Worm (Caenorhabditis elegans) whole organism, late embryonic: ENCODE measurements around the gene F55A4.13.

Source experiments
- C38D4.7 ChIP-seq: fragments of 200-800 bp; sonication (Bioruptor generic); optimal IDR thresholded peaks from 2 replicates; lab custom pipeline; 2018; ENCODE audit warnings: mild to moderate bottlenecking, missing genetic modification characterization, moderate library complexity, missing compliant biosample characterization
- K02D7.2 ChIP-seq: sonication (generic microtip); optimal IDR thresholded peaks from 2 replicates; lab custom pipeline; 2017; ENCODE audit warnings: mild to moderate bottlenecking, missing genetic modification characterization, missing compliant biosample characterization
- K09A11.1 ChIP-seq: sonication (generic microtip); optimal IDR thresholded peaks from 2 replicates; lab custom pipeline; 2017; ENCODE audit warnings: antibody characterized with exemption, mild to moderate bottlenecking, missing genetic modification characterization, missing compliant biosample characterization; ENCODE audit not compliant: insufficient read depth
- ceh-18 ChIP-seq: sonication (generic microtip); optimal IDR thresholded peaks from 2 replicates; lab custom pipeline; 2016; ENCODE audit warnings: missing genetic modification characterization, missing compliant biosample characterization
- ceh-22 ChIP-seq: sonication (generic microtip); optimal IDR thresholded peaks from 2 replicates; lab custom pipeline; 2017; ENCODE audit warnings: missing biosample characterization, missing genetic modification characterization
- ceh-31 ChIP-seq: sonication (generic microtip); optimal IDR thresholded peaks from 2 replicates; lab custom pipeline; 2016; ENCODE audit warnings: missing genetic modification characterization, missing compliant biosample characterization
- ceh-34 ChIP-seq: sonication (generic microtip); optimal IDR thresholded peaks from 2 replicates; lab custom pipeline; 2016; ENCODE audit warnings: mild to moderate bottlenecking, missing genetic modification characterization, missing compliant biosample characterization
- ceh-45 ChIP-seq: fragments of 200-800 bp; sonication (Bioruptor generic); IDR thresholded peaks from 2 replicates; pipeline ENCODE4 v1.3.6; 2022; ENCODE audit warnings: missing genetic modification reagents, missing genetic modification characterization, missing compliant biosample characterization
- ceh-48 ChIP-seq: sonication (generic microtip); optimal IDR thresholded peaks from 2 replicates; lab custom pipeline; 2016; ENCODE audit warnings: missing genetic modification characterization, inconsistent platforms, missing compliant biosample characterization
- dmd-4 ChIP-seq: sonication (generic microtip); optimal IDR thresholded peaks from 2 replicates; lab custom pipeline; 2016; ENCODE audit warnings: borderline replicate concordance, missing genetic modification characterization, missing compliant biosample characterization
- elt-2 ChIP-seq: sonication (generic microtip); optimal IDR thresholded peaks from 2 replicates; lab custom pipeline; 2016; ENCODE audit warnings: missing genetic modification reagents, missing genetic modification characterization, missing compliant biosample characterization
- ets-4 ChIP-seq: sonication (generic microtip); optimal IDR thresholded peaks from 2 replicates; lab custom pipeline; 2016; ENCODE audit warnings: missing genetic modification characterization, missing compliant biosample characterization
- fax-1 ChIP-seq: sonication (generic microtip); optimal IDR thresholded peaks from 2 replicates; lab custom pipeline; 2016; ENCODE audit warnings: missing genotype, missing genetic modification characterization, missing compliant biosample characterization
- hlh-8 ChIP-seq: sonication (generic microtip); optimal IDR thresholded peaks from 2 replicates; lab custom pipeline; 2016; ENCODE audit warnings: missing genotype, missing genetic modification characterization, missing compliant biosample characterization
- nfya-1 ChIP-seq: sonication (generic microtip); optimal IDR thresholded peaks from 2 replicates; lab custom pipeline; 2017; ENCODE audit warnings: missing genetic modification characterization, mild to moderate bottlenecking, missing compliant biosample characterization, antibody characterized with exemption, moderate library complexity
- nhr-11 ChIP-seq: fragments of 150-350 bp; optimal IDR thresholded peaks from 2 replicates; lab custom pipeline; 2014; ENCODE audit warnings: missing biosample characterization, missing genetic modification characterization
- nhr-232 ChIP-seq: sonication (generic microtip); optimal IDR thresholded peaks from 2 replicates; lab custom pipeline; 2016; ENCODE audit warnings: missing genetic modification characterization, missing compliant biosample characterization
- odd-2 ChIP-seq: sonication (generic microtip); optimal IDR thresholded peaks from 2 replicates; lab custom pipeline; 2017; ENCODE audit warnings: antibody characterized with exemption, mild to moderate bottlenecking, missing genetic modification characterization, missing compliant biosample characterization
- pag-3 ChIP-seq: sonication (generic microtip); optimal IDR thresholded peaks from 2 replicates; lab custom pipeline; 2016; ENCODE audit warnings: missing compliant biosample characterization, missing genetic modification characterization, borderline replicate concordance
- pha-2 ChIP-seq: sonication (generic microtip); optimal IDR thresholded peaks from 2 replicates; lab custom pipeline; 2017; ENCODE audit warnings: mild to moderate bottlenecking, missing genetic modification characterization, missing compliant biosample characterization
- ref-2 ChIP-seq: sonication (generic microtip); optimal IDR thresholded peaks from 2 replicates; lab custom pipeline; 2016; ENCODE audit warnings: missing genetic modification characterization, missing compliant biosample characterization
- sdc-2 ChIP-seq: sonication (generic microtip); optimal IDR thresholded peaks from 2 replicates; lab custom pipeline; 2016; ENCODE audit warnings: missing genotype, missing genetic modification characterization, missing compliant biosample characterization
- sox-2 ChIP-seq: fragments of 200-800 bp; sonication (Bioruptor generic); IDR thresholded peaks from 2 replicates; pipeline ENCODE4 v1.3.6; 2022; ENCODE audit warnings: missing genetic modification reagents, missing genetic modification characterization, missing compliant biosample characterization
- syd-9 ChIP-seq: sonication (generic microtip); optimal IDR thresholded peaks from 2 replicates; lab custom pipeline; 2016; ENCODE audit warnings: mild to moderate bottlenecking, missing genetic modification characterization, moderate library complexity, missing compliant biosample characterization
- tbx-2 ChIP-seq: sonication (generic microtip); optimal IDR thresholded peaks from 2 replicates; lab custom pipeline; 2016; ENCODE audit warnings: missing genetic modification characterization, missing compliant biosample characterization
- tbx-7 ChIP-seq: sonication (generic microtip); optimal IDR thresholded peaks from 2 replicates; lab custom pipeline; 2016; ENCODE audit warnings: missing genotype, missing genetic modification characterization, missing compliant biosample characterization
- unc-3 ChIP-seq, 2 experiments: fragments of 200-800 bp in 1 of 2; sonication (Bioruptor generic) in 1 of 2; sonication (generic microtip) in 1 of 2; conservative IDR thresholded peaks in 1 of 2; optimal IDR thresholded peaks in 1 of 2; 2 replicates each; pipeline versions ENCODE4 v1.3.6 to Lab custom; 2016 to 2022; ENCODE audit warnings: missing compliant biosample characterization in 2 of 2, missing genetic modification characterization in 2 of 2, missing genetic modification reagents in 1 of 2
- unc-42 ChIP-seq: sonication (generic microtip); optimal IDR thresholded peaks from 2 replicates; lab custom pipeline; 2016; ENCODE audit warnings: missing genotype, missing genetic modification characterization, missing compliant biosample characterization
- unc-86 ChIP-seq: sonication (generic microtip); optimal IDR thresholded peaks from 2 replicates; lab custom pipeline; 2016; ENCODE audit warnings: missing genetic modification characterization, missing compliant biosample characterization

The F55A4.13 gene

DNA sequence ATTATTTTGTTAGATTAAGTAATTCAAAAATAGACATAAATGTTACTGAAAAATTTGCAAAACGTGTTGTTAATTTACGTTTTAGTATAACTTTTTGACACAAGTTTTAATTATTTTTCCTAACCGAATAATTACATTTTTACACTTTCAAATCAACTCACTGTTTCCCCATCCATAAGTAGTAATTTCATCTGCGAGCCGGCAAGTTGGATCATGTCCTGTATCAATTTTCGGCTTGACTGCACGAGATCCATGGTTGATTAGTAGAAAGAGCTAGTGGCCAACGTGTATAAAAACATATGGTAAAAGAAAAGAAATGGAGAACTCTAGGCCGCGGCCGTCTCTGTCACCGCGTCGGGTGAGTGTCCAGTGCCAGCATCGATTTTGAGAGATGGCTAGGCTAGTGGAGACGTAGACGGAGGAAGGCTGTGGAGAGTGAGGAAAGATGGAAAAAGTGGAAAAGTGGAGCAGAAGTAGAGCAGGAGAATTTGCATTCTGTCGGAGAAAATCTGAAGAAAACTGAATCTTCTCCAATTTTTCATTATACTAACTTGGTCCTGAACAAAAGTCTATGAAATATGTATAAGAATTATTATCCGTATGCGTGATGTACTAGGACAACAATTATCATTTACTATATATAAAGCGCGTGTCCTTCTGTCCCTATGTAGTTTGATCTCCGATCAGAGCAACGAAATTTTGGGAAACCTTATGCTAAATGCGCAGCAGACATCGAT lies 42.7 kb downstream of the F55A4.13 start, which contains the start of gene vps-45:
Gene vps-45, minus strand, starts transcription at position 350 of the 737 bp plus-strand sequence.
- TF ChIP-seq ets-4 (tag; lab: Kevin White, UChicago) (peak; percentile 15), hlh-8 (tag; lab: Kevin White, UChicago) (peak; percentile 24), nfya-1 (peak; percentile 46), syd-9 (tag; lab: Kevin White, UChicago) (no peak), ceh-18 (peak; percentile 14), ceh-34 (no peak), unc-3 (GFP tag; conservative IDR thresholded peaks at IDR 0.05; lab: Robert Waterston, UW) (no peak), unc-3 (tag; optimal IDR thresholded peaks at IDR 0.05; lab: Kevin White, UChicago) (no peak), ceh-45 (GFP tag; lab: Robert Waterston, UW) (no peak), K09A11.1 (tag; lab: Kevin White, UChicago) (no peak), ceh-22 (tag; lab: Kevin White, UChicago) (no peak), ceh-48 (peak; percentile 80), unc-42 (tag; lab: Kevin White, UChicago) (peak; percentile 15), sdc-2 (tag; lab: Kevin White, UChicago) (peak; percentile 35), ceh-31 (tag; lab: Kevin White, UChicago) (peak; percentile 69), tbx-2 (peak; percentile 20), ref-2 (tag; lab: Kevin White, UChicago) (peak; percentile 56), odd-2 (tag; lab: Kevin White, UChicago) (no peak)

DNA sequence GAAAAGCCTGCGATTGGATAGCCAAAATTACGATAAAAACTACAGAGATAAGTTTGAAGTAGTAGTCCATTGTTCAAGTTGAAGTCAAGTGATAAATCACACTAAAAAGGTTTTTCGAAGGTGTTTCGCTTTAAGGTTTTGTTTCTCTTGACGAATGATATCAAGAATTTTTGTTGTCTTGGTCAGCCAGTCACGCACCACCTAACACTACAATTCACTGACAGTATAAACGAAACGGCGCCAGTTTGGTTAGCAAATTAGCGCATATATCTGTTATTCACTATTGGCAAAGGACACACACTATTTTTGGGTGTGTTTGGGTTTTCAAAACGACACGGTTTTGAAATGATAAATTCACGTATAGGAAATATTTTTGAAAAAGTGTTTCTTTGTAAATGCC lies 47.3 kb downstream of the F55A4.13 start, which contains the start of gene C44C1.6:
Gene C44C1.6, minus strand, starts transcription at position 199 of the 400 bp plus-strand sequence.
- TF ChIP-seq pha-2 (tag; lab: Kevin White, UChicago) (no peak), ceh-22 (tag; lab: Kevin White, UChicago) (no peak), K02D7.2 (tag; lab: Kevin White, UChicago) (no peak), dmd-4 (tag; lab: Kevin White, UChicago) (no peak), C38D4.7 (GFP tag; lab: Kevin White, UChicago) (no peak), unc-86 (tag; lab: Kevin White, UChicago) (no peak), K09A11.1 (tag; lab: Kevin White, UChicago) (no peak), nhr-232 (no peak), unc-3 (GFP tag; conservative IDR thresholded peaks at IDR 0.05; lab: Robert Waterston, UW) (no peak), unc-3 (tag; optimal IDR thresholded peaks at IDR 0.05; lab: Kevin White, UChicago) (no peak), ets-4 (tag; lab: Kevin White, UChicago) (no peak), syd-9 (tag; lab: Kevin White, UChicago) (no peak), elt-2 (tag; lab: Kevin White, UChicago) (no peak), pag-3 (tag; lab: Kevin White, UChicago) (no peak), nhr-11 (no peak), fax-1 (tag; lab: Kevin White, UChicago) (no peak), sox-2 (GFP tag; lab: Robert Waterston, UW) (no peak), tbx-7 (no peak)
